Fruit fly (Drosophila melanogaster): Measurements from ENCODE around the gene CG17475.
A peak's percentile ranks its signal among the peaks of the same experiment; 100 is the strongest.

The CG17475 gene

dm6 chr3R:17118917-17119378 is 11.3 kb downstream of the CG17475 start (continued):
- TF ChIP-seq kah (GFP tag; optimal IDR thresholded peaks at IDR 0.05) = no peak
- TF ChIP-seq Hmr (GFP tag; optimal IDR thresholded peaks at IDR 0.05) = no peak
- TF ChIP-seq CG9932 (GFP tag; IDR thresholded peaks at IDR 0.05) = no peak
- peak; percentile 36 for TF ChIP-seq lab (GFP tag; optimal IDR thresholded peaks at IDR 0.05)
- 0 out of 2 replicates have a peak, but pooled peaks have one; percentile 32 for TF ChIP-seq wdn (GFP tag; IDR thresholded peaks at IDR 0.05)
- TF ChIP-seq nom (GFP tag; optimal IDR thresholded peaks at IDR 0.05) = peak; percentile 41
- peak; percentile 56; the same call in 1 of the 3 replicates for TF ChIP-seq ci (GFP tag; IDR thresholded peaks at IDR 0.05)
- no peak for TF ChIP-seq CG14667 (GFP tag; IDR thresholded peaks at IDR 0.05)
- TF ChIP-seq CG3281 (GFP tag; optimal IDR thresholded peaks at IDR 0.05) = peak; percentile 42
- peak; percentile 21; the same call in 1 of the 2 replicates for TF ChIP-seq Scr (GFP tag; IDR thresholded peaks at IDR 0.05; ENCODE audit: partially characterized antibody)
- no peak for TF ChIP-seq br (optimal IDR thresholded peaks at IDR 0.05)
- TF ChIP-seq Trl (optimal IDR thresholded peaks at IDR 0.05) = peak; percentile 90 to 91
- no peak for TF ChIP-seq Trl (GFP tag; optimal IDR thresholded peaks at IDR 0.05)
- TF ChIP-seq Drgx (GFP tag; IDR thresholded peaks at IDR 0.05) = no peak
- TF ChIP-seq cwo (GFP tag; optimal IDR thresholded peaks at IDR 0.05) = no peak
- no peak for TF ChIP-seq luna (GFP tag; optimal IDR thresholded peaks at IDR 0.05)
- TF ChIP-seq CTCF (GFP tag; optimal IDR thresholded peaks at IDR 0.05) = peak; percentile 55
- peak; percentile 85 for TF ChIP-seq Deaf1 (tag; optimal IDR thresholded peaks at IDR 0.05)
- TF ChIP-seq Rfx (GFP tag; IDR thresholded peaks at IDR 0.05) = no peak; the same call in 1 of the 2 replicates
- TF ChIP-seq Kr (GFP tag; optimal IDR thresholded peaks at IDR 0.05) = no peak
- TF ChIP-seq CG17385 (GFP tag; optimal IDR thresholded peaks at IDR 0.05) = peak; percentile 33
- TF ChIP-seq Antp (GFP tag; optimal IDR thresholded peaks at IDR 0.05) = no peak
- TF ChIP-seq Adf1 (GFP tag; IDR thresholded peaks at IDR 0.05) = peak; percentile 22; the same call in 1 of the 2 replicates
- TF ChIP-seq CG13296 (GFP tag; optimal IDR thresholded peaks at IDR 0.05) = peak; percentile 18
- TF ChIP-seq Nf-YA (GFP tag; IDR thresholded peaks at IDR 0.05) = no peak
- TF ChIP-seq CG6683 (GFP tag; optimal IDR thresholded peaks at IDR 0.05) = no peak
- TF ChIP-seq vvl (GFP tag; IDR thresholded peaks at IDR 0.05) = no peak
- TF ChIP-seq CG2875 (GFP tag; optimal IDR thresholded peaks at IDR 0.05) = no peak
- no peak for TF ChIP-seq usp (GFP tag; optimal IDR thresholded peaks at IDR 0.05)
- no peak for TF ChIP-seq amos (GFP tag; IDR thresholded peaks at IDR 0.05; ENCODE audit: partially characterized antibody)
- TF ChIP-seq hkb (optimal IDR thresholded peaks at IDR 0.05) = no peak
- no peak for TF ChIP-seq hkb (GFP tag; IDR thresholded peaks at IDR 0.05)
- TF ChIP-seq CG6854 (GFP tag; optimal IDR thresholded peaks at IDR 0.05) = peak; percentile 11
- peak in 1 of 2 experiments; percentile 7 for TF ChIP-seq Eip74EF (GFP tag; optimal IDR thresholded peaks at IDR 0.05)
- peak; percentile 35 for TF ChIP-seq CG7745 (tag; optimal IDR thresholded peaks at IDR 0.05)
- TF ChIP-seq stwl (tag; optimal IDR thresholded peaks at IDR 0.05) = peak; percentile 18
- TF ChIP-seq ash1 (GFP tag; optimal IDR thresholded peaks at IDR 0.05) = peak; percentile 7
- TF ChIP-seq pros (GFP tag; optimal IDR thresholded peaks at IDR 0.05) = peak; percentile 68
- TF ChIP-seq eyg (GFP tag; optimal IDR thresholded peaks at IDR 0.05) = no peak
- peak; percentile 96 for TF ChIP-seq CG3163 (GFP tag; optimal IDR thresholded peaks at IDR 0.05)
- peak; percentile 44; the same call in 1 of the 2 replicates for TF ChIP-seq rib (GFP tag; IDR thresholded peaks at IDR 0.05)
- peak; percentile 41 for TF ChIP-seq Myb (GFP tag; optimal IDR thresholded peaks at IDR 0.05)
- peak; percentile 15 for TF ChIP-seq caup (GFP tag; optimal IDR thresholded peaks at IDR 0.05; ENCODE audit: severe bottlenecking)
- TF ChIP-seq CG12236 (GFP tag; optimal IDR thresholded peaks at IDR 0.05) = no peak
- peak; percentile 29; the same call in 1 of the 2 replicates for TF ChIP-seq MBD-R2 (GFP tag; IDR thresholded peaks at IDR 0.05)
- no peak for TF ChIP-seq trem (tag; optimal IDR thresholded peaks at IDR 0.05)
- no peak for TF ChIP-seq D19A (tag; optimal IDR thresholded peaks at IDR 0.05)
- no peak for TF ChIP-seq CG17328 (GFP tag; IDR thresholded peaks at IDR 0.05)
- TF ChIP-seq so (GFP tag; IDR thresholded peaks at IDR 0.05) = no peak
- TF ChIP-seq CG6791 (GFP tag; IDR thresholded peaks at IDR 0.05; ENCODE audit: partially characterized antibody) = 0 out of 3 replicates have a peak, but pooled peaks have one; percentile 36
- peak; percentile 22; the same call in 1 of the 2 replicates for TF ChIP-seq sna (GFP tag; IDR thresholded peaks at IDR 0.05; ENCODE audit: partially characterized antibody)
